Fruit fly (Drosophila melanogaster): Measurements from ENCODE around the gene Galk.
A peak's percentile ranks its signal among the peaks of the same experiment; 100 is the strongest.

The Galk gene

DNA sequence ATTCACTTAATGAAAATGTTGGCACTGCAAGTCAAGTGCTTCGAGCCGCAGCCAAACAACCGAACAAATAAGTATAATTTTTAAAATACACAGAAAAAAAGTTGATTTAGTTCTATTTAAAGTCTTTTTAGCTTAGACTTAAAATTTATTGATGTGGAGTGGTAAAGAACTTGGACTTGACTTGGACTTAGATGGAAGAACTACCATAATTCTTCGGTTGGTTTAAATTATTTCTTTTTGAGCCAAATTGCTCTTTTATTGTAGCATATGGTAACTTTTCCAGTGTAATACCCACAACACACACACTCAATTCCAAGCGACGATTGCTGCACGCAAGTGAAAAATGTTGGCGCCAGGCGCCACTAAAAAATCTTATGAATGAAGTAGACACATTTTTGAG is 42.2 kb upstream of the Galk start (continued):
- TF ChIP-seq ems (GFP tag; optimal IDR thresholded peaks at IDR 0.05) (no peak), cg (GFP tag; optimal IDR thresholded peaks at IDR 0.05) (no peak), CG15601 (tag; optimal IDR thresholded peaks at IDR 0.05) (peak; percentile 44), MTF-1 (GFP tag; optimal IDR thresholded peaks at IDR 0.05; ENCODE audit: borderline replicate concordance) (no peak), CG17361 (GFP tag; IDR thresholded peaks at IDR 0.05) (0 out of 3 replicates have a peak, but pooled peaks have one; percentile 25), kay (GFP tag; optimal IDR thresholded peaks at IDR 0.05) (no peak), Pdp1 (GFP tag; optimal IDR thresholded peaks at IDR 0.05) (peak; percentile 34 to 44), Atf3 (GFP tag; optimal IDR thresholded peaks at IDR 0.05) (peak; percentile 56), CG11723 (GFP tag; optimal IDR thresholded peaks at IDR 0.05) (peak; percentile 0), shn (GFP tag; optimal IDR thresholded peaks at IDR 0.05) (no peak), wor (GFP tag; IDR thresholded peaks at IDR 0.05) (no peak), ttk (GFP tag; IDR thresholded peaks at IDR 0.05) (no peak), klu (GFP tag; IDR thresholded peaks at IDR 0.05) (no peak), Dek (tag; optimal IDR thresholded peaks at IDR 0.05) (no peak), CG11560 (tag; IDR thresholded peaks at IDR 0.05) (no peak), PHDP (tag; optimal IDR thresholded peaks at IDR 0.05) (peak; percentile 36), CG12219 (GFP tag; optimal IDR thresholded peaks at IDR 0.05) (peak; percentile 47), Adf1 (GFP tag; IDR thresholded peaks at IDR 0.05) (no peak), CG34376 (GFP tag; optimal IDR thresholded peaks at IDR 0.05) (no peak), CG43689 (GFP tag; IDR thresholded peaks at IDR 0.05) (no peak), Bteb2 (GFP tag; optimal IDR thresholded peaks at IDR 0.05) (no peak), odd (GFP tag; optimal IDR thresholded peaks at IDR 0.05) (no peak), dan (GFP tag; IDR thresholded peaks at IDR 0.05) (no peak), Camta (GFP tag; optimal IDR thresholded peaks at IDR 0.05) (peak; percentile 56), Hsf (GFP tag; optimal IDR thresholded peaks at IDR 0.05) (peak; percentile 43), NC2α (GFP tag; optimal IDR thresholded peaks at IDR 0.05) (peak; percentile 6), CG6175 (GFP tag; IDR thresholded peaks at IDR 0.05) (no peak), CG9215 (GFP tag; IDR thresholded peaks at IDR 0.05) (no peak), en (GFP tag; optimal IDR thresholded peaks at IDR 0.05) (no peak), Doc3 (GFP tag; IDR thresholded peaks at IDR 0.05; ENCODE audit: partially characterized antibody) (no peak), Hr39 (optimal IDR thresholded peaks at IDR 0.05) (no peak), CG18011 (GFP tag; optimal IDR thresholded peaks at IDR 0.05) (no peak), CG14965 (GFP tag; optimal IDR thresholded peaks at IDR 0.05; ENCODE audit: borderline replicate concordance) (no peak), wdn (GFP tag; IDR thresholded peaks at IDR 0.05) (no peak), vvl (GFP tag; IDR thresholded peaks at IDR 0.05) (peak; percentile 22; the same call in 1 of the 2 replicates), tap (tag; optimal IDR thresholded peaks at IDR 0.05) (no peak), CG16863 (GFP tag; optimal IDR thresholded peaks at IDR 0.05) (peak; percentile 3), Opbp (GFP tag; IDR thresholded peaks at IDR 0.05; ENCODE audit: partially characterized antibody) (no peak), ATbp (GFP tag; optimal IDR thresholded peaks at IDR 0.05) (peak; percentile 1), exex (tag; optimal IDR thresholded peaks at IDR 0.05) (no peak), sens-2 (GFP tag; IDR thresholded peaks at IDR 0.05) (no peak), CG1792 (GFP tag; optimal IDR thresholded peaks at IDR 0.05) (no peak), eve (GFP tag; optimal IDR thresholded peaks at IDR 0.05) (peak in 1 of 2 experiments; percentile 57), br (optimal IDR thresholded peaks at IDR 0.05) (no peak), Lim3 (GFP tag; IDR thresholded peaks at IDR 0.05) (no peak), Lpt (GFP tag; optimal IDR thresholded peaks at IDR 0.05) (no peak), kni (GFP tag; optimal IDR thresholded peaks at IDR 0.05) (no peak), H15 (GFP tag; IDR thresholded peaks at IDR 0.05) (no peak), NFAT (GFP tag; IDR thresholded peaks at IDR 0.05) (no peak), CG6272 (GFP tag; IDR thresholded peaks at IDR 0.05) (no peak), Bdp1 (GFP tag; optimal IDR thresholded peaks at IDR 0.05) (peak; percentile 2), CG3995 (GFP tag; optimal IDR thresholded peaks at IDR 0.05) (no peak), Mrtf (GFP tag; IDR thresholded peaks at IDR 0.05) (no peak)
